Worm (Caenorhabditis elegans) whole organism, midembryonic: Measurements from ENCODE around the gene F59E12.9.
"Not testable (repeated sequence)": the region's sequence is repeated elsewhere in the genome, so short reads cannot be mapped to it uniquely, and the experiment has no call there.

Experiments used
- T22C8.4 ChIP-seq: fragments of 200-800 bp; sonication (Bioruptor generic); IDR thresholded peaks from 2 replicates; pipeline ENCODE4 v1.3.6; 2022; ENCODE audit warnings: missing genetic modification characterization, missing compliant biosample characterization
- cog-1 ChIP-seq: sonication (generic microtip); optimal IDR thresholded peaks from 2 replicates; lab custom pipeline; 2016; ENCODE audit warnings: missing genetic modification characterization, missing compliant biosample characterization
- flt-1 ChIP-seq: fragments of 200-800 bp; sonication (Bioruptor generic); IDR thresholded peaks from 2 replicates; pipeline ENCODE4 v1.3.6; 2022; ENCODE audit warnings: missing genetic modification characterization, missing compliant biosample characterization
- klf-2 ChIP-seq: fragments of 200-800 bp; sonication (Bioruptor generic); conservative IDR thresholded peaks from 2 replicates; pipeline ENCODE4 v1.3.6; 2022; ENCODE audit warnings: missing genetic modification reagents, missing genetic modification characterization, missing compliant biosample characterization
- med-1 ChIP-seq: sonication (generic microtip); optimal IDR thresholded peaks from 2 replicates; lab custom pipeline; 2017; ENCODE audit warnings: missing genetic modification characterization, mild to moderate bottlenecking, missing compliant biosample characterization, antibody characterized with exemption, missing genetic modification reagents; ENCODE audit not compliant: insufficient read depth
- ref-1 ChIP-seq: fragments of 200-800 bp; sonication (Bioruptor generic); conservative IDR thresholded peaks from 2 replicates; pipeline ENCODE4 v1.3.6; 2022; ENCODE audit warnings: missing genetic modification reagents, missing genetic modification characterization, missing compliant biosample characterization
- tab-1 ChIP-seq: fragments of 200-800 bp; sonication (Bioruptor generic); IDR thresholded peaks from 2 replicates; pipeline ENCODE4 v1.3.6; 2022; ENCODE audit warnings: missing genetic modification characterization, missing compliant biosample characterization
- ztf-23 ChIP-seq: fragments of 200-800 bp; sonication (Bioruptor generic); IDR thresholded peaks from 2 replicates; pipeline ENCODE4 v1.3.6; 2022; ENCODE audit warnings: missing genetic modification reagents, missing genetic modification characterization, missing compliant biosample characterization
- ztf-29 ChIP-seq: fragments of 200-800 bp; sonication (Bioruptor generic); IDR thresholded peaks from 2 replicates; pipeline ENCODE4 v1.3.6; 2022; ENCODE audit warnings: missing genetic modification reagents, missing genetic modification characterization, missing compliant biosample characterization

Gene F59E12.9

DNA sequence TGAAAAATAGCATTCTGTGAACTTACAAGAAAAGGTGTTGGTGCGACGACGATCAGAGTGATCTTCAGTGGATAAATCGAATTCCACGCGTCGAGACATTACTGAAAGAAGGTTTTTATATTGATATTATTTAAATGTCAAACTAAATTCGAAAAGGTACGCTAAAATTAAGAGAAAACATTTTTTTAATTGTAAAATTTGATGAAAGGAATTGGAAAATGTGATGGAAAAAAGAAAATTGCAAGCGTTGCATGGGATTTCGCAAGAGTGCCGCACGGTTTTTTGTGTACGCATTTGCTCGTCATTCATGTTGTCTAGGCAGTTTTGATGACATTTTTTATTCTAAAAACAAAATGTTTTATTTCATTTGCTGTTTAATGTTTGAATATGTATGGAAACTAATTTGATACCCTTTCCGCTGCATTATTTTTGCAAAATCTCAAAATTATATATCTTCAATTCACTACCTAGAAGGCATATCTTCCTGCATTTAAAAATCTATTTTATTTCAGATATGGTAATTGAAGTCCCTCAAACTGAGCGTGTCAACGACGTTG is 24.4 kb downstream of the F59E12.9 start, which contains the start of the genes eif-3.L and npl-4.2:
TSS of gene eif-3.L (minus strand) at position 101 of the 557 bp plus-strand sequence.
TSS of gene npl-4.2 (plus strand) at position 507 of the 557 bp plus-strand sequence.
- not testable (repeated sequence) for TF ChIP-seq cog-1; med-1 (GFP tag; lab: Kevin White, UChicago); T22C8.4 (GFP tag; lab: Robert Waterston, UW)

DNA sequence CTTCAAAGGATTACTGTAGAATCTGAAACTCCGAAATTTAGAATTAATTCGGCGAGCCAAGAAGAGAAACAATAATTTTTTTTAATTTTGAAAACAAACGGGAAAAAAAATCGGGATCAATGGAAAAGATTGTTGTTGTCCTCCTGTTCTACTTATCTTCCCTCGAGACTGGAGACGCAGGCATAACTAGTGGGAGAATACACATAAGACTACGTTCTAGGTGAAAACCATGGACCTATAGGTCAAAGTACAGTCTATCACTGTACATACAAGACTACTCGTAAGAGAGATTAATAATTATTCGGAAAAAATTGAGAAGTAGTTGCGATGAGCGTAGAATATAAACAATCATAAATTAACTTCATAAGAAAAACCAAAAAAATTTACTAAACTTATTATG is 27.5 kb downstream of the F59E12.9 start, which contains the start of gene dhs-6:
TSS of gene dhs-6 (minus strand) at position 22 of the 400 bp plus-strand sequence.
- TF ChIP-seq ztf-29 (GFP tag; lab: Robert Waterston, UW) (no peak), flt-1 (GFP tag; lab: Robert Waterston, UW) (no peak), tab-1 (GFP tag; lab: Robert Waterston, UW) (no peak), med-1 (GFP tag; lab: Kevin White, UChicago) (no peak), cog-1 (no peak), ref-1 (no peak), klf-2 (no peak), ztf-23 (GFP tag; lab: Robert Waterston, UW) (no peak)

DNA sequence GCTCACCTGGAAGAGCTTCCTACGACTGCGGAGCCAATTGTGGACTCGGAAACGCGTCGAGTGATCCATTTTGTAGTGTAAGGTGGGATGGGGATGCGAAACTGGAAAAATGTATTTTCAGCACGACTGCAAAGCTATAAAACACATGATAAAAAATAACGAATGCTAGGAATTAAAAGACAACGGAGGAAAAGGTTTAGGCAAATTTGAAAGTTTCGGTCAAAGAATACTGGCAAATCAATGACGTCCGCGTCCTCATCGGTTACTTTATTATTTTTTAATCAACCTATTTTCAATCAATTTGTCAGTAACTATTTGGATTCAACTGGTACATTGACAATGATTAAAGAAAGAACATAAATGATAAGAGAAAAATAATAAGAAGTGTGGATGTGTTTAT is 39.1 kb downstream of the F59E12.9 start, which contains the start of gene C17G10.7:
TSS of gene C17G10.7 (minus strand) at position 101 of the 400 bp plus-strand sequence.
- TF ChIP-seq flt-1 (GFP tag; lab: Robert Waterston, UW) (no peak), med-1 (GFP tag; lab: Kevin White, UChicago) (no peak), ztf-23 (GFP tag; lab: Robert Waterston, UW) (no peak), tab-1 (GFP tag; lab: Robert Waterston, UW) (no peak), klf-2 (no peak), ztf-29 (GFP tag; lab: Robert Waterston, UW) (no peak), ref-1 (no peak), cog-1 (no peak), T22C8.4 (GFP tag; lab: Robert Waterston, UW) (no peak)

DNA sequence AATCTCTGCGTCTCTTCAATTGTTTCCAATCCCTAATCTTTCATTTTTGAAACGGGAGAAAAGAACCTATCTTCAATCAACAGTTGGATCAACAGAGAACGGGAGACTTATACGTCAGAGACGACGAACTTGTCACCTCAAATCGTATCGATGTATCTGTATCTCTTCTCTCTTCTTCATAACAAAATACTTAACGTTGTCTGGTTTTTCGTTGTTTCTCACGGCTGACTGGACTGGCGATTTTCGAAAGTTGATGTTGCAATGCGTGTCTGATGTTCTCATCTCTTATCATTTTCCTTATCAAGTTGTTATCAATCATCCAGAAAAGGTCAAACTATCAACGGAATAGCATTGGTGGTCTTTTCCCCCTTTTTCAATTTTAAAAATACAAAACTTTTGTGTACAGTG is 41.3 kb downstream of the F59E12.9 start:
- TF ChIP-seq ztf-29 (GFP tag; lab: Robert Waterston, UW) (no peak), ref-1 (no peak), T22C8.4 (GFP tag; lab: Robert Waterston, UW) (no peak)

DNA sequence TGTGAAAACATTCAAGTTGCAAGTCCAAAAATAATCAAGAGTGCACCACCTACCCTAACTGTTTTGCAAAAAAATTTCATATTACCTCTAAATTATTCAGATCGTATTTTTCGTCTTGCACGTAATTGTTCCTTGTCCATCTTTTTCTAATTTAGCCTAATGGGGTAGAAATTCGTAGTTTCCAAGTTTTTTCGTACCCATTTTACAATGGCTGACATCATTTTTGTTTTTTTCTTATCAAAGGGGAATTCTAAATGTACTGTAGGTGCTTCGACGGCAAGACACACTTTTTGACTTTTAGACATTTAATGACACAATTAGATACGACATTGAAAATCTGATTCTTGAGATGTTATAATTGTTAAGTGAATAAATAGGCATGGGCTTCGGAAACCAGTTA is 42.4 kb downstream of the F59E12.9 start:
- no peak for TF ChIP-seq cog-1
- no peak for TF ChIP-seq flt-1 (GFP tag; lab: Robert Waterston, UW)
- TF ChIP-seq klf-2, result no peak
- no peak for TF ChIP-seq ref-1
- no peak for TF ChIP-seq ztf-23 (GFP tag; lab: Robert Waterston, UW)
- no peak for TF ChIP-seq tab-1 (GFP tag; lab: Robert Waterston, UW)
- no peak for TF ChIP-seq ztf-29 (GFP tag; lab: Robert Waterston, UW)
- TF ChIP-seq T22C8.4 (GFP tag; lab: Robert Waterston, UW), result no peak
- TF ChIP-seq med-1 (GFP tag; lab: Kevin White, UChicago), result no peak

DNA sequence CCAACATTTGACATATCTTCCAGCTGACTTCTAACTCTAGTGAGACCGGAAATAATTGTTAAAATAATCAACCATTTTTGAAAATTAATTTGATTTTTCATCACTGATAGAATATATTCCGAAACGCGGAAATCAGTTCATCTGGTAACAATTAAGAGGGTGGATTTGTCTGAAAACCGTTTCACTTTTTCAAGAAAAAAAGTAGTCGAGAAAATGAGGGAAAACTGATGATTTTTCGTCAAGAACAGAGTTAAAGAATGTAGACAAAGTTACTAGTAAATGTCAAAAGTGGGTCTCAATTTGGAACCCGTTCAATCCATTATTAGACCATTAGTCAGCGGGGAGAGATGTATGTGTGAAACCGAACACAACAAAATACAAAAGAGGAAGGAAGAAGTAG is 43.6 kb downstream of the F59E12.9 start, which contains the start of gene C17G10.6:
TSS of gene C17G10.6 (minus strand) at position 101 of the 400 bp plus-strand sequence.
- no peak for TF ChIP-seq klf-2
- no peak for TF ChIP-seq med-1 (GFP tag; lab: Kevin White, UChicago)
- no peak for TF ChIP-seq cog-1
- TF ChIP-seq T22C8.4 (GFP tag; lab: Robert Waterston, UW), result no peak
- no peak for TF ChIP-seq flt-1 (GFP tag; lab: Robert Waterston, UW)

DNA sequence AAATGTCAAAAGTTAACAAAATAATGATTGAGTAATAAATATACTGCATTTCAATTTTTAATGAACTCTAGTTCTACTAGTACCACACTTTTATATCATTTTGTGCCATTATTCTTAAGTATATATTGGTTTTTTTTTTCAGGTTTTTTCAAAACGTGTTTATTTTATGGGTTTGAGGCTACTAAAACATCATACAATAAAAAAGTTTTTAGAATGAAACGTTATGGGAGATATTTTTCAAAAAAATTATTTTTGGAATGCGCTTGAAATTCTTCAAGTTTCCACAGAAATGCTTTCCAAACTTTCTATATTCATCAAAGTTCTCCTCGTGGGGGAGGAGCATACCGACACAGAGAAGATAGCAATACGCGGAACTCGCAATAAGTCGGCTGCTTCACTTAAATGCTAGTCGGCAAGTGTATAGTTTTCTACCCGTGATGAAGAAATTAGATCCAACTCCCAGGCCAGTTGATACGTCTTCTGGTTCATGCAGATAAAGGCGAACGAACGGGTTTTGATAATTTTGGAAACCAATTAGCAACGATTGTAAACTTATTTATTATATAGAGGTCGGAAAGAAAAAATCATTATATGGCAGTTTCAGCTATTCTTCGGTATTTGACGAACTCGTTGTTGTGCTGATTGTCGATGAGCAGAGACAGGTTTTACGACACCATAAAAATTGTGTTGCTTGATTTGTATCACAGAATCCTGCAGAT is 47.4 kb downstream of the F59E12.9 start, which contains the start of gene C17G10.10:
TSS of gene C17G10.10 (minus strand) at position 51 of the 719 bp plus-strand sequence.
- TF ChIP-seq flt-1 (GFP tag; lab: Robert Waterston, UW), result no peak
- no peak for TF ChIP-seq klf-2
- TF ChIP-seq T22C8.4 (GFP tag; lab: Robert Waterston, UW), result no peak
- TF ChIP-seq tab-1 (GFP tag; lab: Robert Waterston, UW), result no peak
- TF ChIP-seq ztf-29 (GFP tag; lab: Robert Waterston, UW), result no peak
- no peak for TF ChIP-seq ztf-23 (GFP tag; lab: Robert Waterston, UW)
- TF ChIP-seq ref-1, result no peak
- TF ChIP-seq med-1 (GFP tag; lab: Kevin White, UChicago), result no peak
- TF ChIP-seq cog-1, result no peak

DNA sequence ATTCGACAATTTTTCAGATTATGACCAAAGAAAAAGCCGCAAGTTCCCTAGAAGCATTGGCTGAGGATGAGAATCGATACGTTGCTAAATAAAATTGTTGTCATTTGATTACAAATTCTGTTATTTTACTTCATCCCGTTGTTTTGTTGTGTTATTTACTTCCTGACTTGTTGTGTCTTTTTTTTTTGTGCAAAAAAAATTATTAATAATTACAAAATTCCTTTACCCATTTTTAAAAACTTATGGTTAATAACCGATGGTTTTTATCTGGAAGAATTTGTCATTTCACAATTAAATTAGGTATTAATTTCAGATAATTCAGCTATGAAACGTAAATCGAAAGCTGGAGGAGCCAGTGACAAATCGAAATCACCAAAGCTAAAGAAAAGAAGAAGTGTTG is 50.6 kb downstream of the F59E12.9 start, which contains the start of gene C17G10.1:
TSS of gene C17G10.1 (plus strand) at position 301 of the 400 bp plus-strand sequence.
- TF ChIP-seq ztf-23 (GFP tag; lab: Robert Waterston, UW), result no peak
- TF ChIP-seq cog-1, result no peak
- TF ChIP-seq klf-2, result no peak
- no peak for TF ChIP-seq med-1 (GFP tag; lab: Kevin White, UChicago)
- TF ChIP-seq ztf-29 (GFP tag; lab: Robert Waterston, UW), result no peak
- TF ChIP-seq T22C8.4 (GFP tag; lab: Robert Waterston, UW), result no peak
- no peak for TF ChIP-seq flt-1 (GFP tag; lab: Robert Waterston, UW)
- no peak for TF ChIP-seq ref-1
- TF ChIP-seq tab-1 (GFP tag; lab: Robert Waterston, UW), result no peak

DNA sequence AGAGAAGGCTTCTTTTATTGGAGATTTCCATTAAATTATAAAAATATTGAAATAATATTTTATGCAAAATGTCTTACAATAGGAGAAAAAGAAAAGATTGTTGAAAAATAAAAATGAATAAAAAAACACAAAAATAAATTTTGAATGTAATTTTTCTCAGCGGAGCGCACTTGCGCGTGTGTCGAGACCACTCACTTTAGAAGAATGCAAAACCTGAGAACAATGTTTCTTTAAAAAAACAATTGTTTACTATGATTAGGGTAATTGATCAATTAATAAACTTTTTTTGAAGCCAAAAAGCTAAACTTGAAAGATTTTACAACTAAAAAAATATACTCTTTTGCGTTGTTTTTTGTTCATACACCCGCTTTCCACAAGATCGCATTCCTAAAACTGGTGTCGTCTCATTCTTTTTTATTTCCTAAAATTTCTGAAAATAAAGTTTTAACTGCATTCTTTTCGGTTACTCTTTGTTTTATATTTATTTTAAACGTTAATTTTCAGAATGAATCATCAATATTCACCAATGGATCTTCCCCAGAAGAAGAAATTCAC is 52.6 kb downstream of the F59E12.9 start, which contains the start of gene ttc-4:
TSS of gene ttc-4 (plus strand) at position 505 of the 555 bp plus-strand sequence.
- TF ChIP-seq klf-2 (0 out of 2 replicates have a peak, but pooled peaks have one; percentile 44), flt-1 (GFP tag; lab: Robert Waterston, UW) (no peak), cog-1 (peak; percentile 56), T22C8.4 (GFP tag; lab: Robert Waterston, UW) (no peak)
